Worm (Caenorhabditis elegans): ENCODE results near the gene F43H9.3.

Gene F43H9.3

ce11 chrV:8024752-8025151 is at the start of gene F43H9.3:
Gene F43H9.3, minus strand, starts transcription at chrV:8024940.
- no peak for TF ChIP-seq C38D4.7 (GFP tag; optimal IDR thresholded peaks at IDR 0.05)
- no peak for TF ChIP-seq ama-1 (optimal IDR thresholded peaks at IDR 0.05)
- no peak for TF ChIP-seq unc-3 (GFP tag; conservative IDR thresholded peaks at IDR 0.05)
- no peak for TF ChIP-seq unc-3 (tag; optimal IDR thresholded peaks at IDR 0.05)
- no peak for TF ChIP-seq zip-5 (tag; optimal IDR thresholded peaks at IDR 0.05)
- TF ChIP-seq sdc-2 (tag; optimal IDR thresholded peaks at IDR 0.05), result no peak
- TF ChIP-seq ceh-14 (tag; optimal IDR thresholded peaks at IDR 0.05), result no peak
- TF ChIP-seq hlh-8 (tag; optimal IDR thresholded peaks at IDR 0.05), result no peak
- no peak for TF ChIP-seq hlh-15 (tag; optimal IDR thresholded peaks at IDR 0.05)
- no peak for TF ChIP-seq npax-4 (tag; optimal IDR thresholded peaks at IDR 0.05)
- no peak for TF ChIP-seq fkh-6 (tag; optimal IDR thresholded peaks at IDR 0.05)
- no peak for TF ChIP-seq unc-42 (tag; optimal IDR thresholded peaks at IDR 0.05)
- TF ChIP-seq ceh-31 (tag; optimal IDR thresholded peaks at IDR 0.05), result no peak
- no peak for TF ChIP-seq C08G9.2 (tag; optimal IDR thresholded peaks at IDR 0.05)
- no peak for TF ChIP-seq pha-4 (tag; optimal IDR thresholded peaks at IDR 0.05)
- no peak for TF ChIP-seq ceh-19 (GFP tag; optimal IDR thresholded peaks at IDR 0.05)
- no peak for TF ChIP-seq tbx-7 (tag; optimal IDR thresholded peaks at IDR 0.05)
- no peak for TF ChIP-seq hlh-6 (tag; optimal IDR thresholded peaks at IDR 0.05)

- no peak for TF ChIP-seq hlh-30 (tag; optimal IDR thresholded peaks at IDR 0.05; ENCODE audit: insufficient read depth)
- TF ChIP-seq eyg-1 (tag; optimal IDR thresholded peaks at IDR 0.05), result no peak
Measured at ce11 chrV:8073162-8073561, 48.4 kb upstream of the F43H9.3 start.

ce11 chrV:8072047-8072446 is 47.3 kb upstream of the F43H9.3 start, which contains the start of gene str-144:
Gene str-144, minus strand, starts transcription at chrV:8072147.
- TF ChIP-seq K02D7.2 (tag; optimal IDR thresholded peaks at IDR 0.05) (no peak), ceh-30 (tag; optimal IDR thresholded peaks at IDR 0.05) (no peak), ceh-31 (tag; optimal IDR thresholded peaks at IDR 0.05) (no peak), C38D4.7 (GFP tag; optimal IDR thresholded peaks at IDR 0.05) (no peak), ceh-34 (tag; optimal IDR thresholded peaks at IDR 0.05) (no peak), fkh-10 (GFP tag; optimal IDR thresholded peaks at IDR 0.05) (no peak), rnt-1 (tag; optimal IDR thresholded peaks at IDR 0.05) (no peak), ztf-16 (tag; optimal IDR thresholded peaks at IDR 0.05) (no peak), elt-2 (tag; optimal IDR thresholded peaks at IDR 0.05) (no peak), hlh-15 (tag; optimal IDR thresholded peaks at IDR 0.05) (no peak)

- no peak for TF ChIP-seq lin-11 (tag; optimal IDR thresholded peaks at IDR 0.05)
- no peak for TF ChIP-seq nhr-11 (tag; optimal IDR thresholded peaks at IDR 0.05)
- TF ChIP-seq ceh-30 (tag; optimal IDR thresholded peaks at IDR 0.05), result no peak
- no peak for TF ChIP-seq ref-2 (tag; optimal IDR thresholded peaks at IDR 0.05)
- TF ChIP-seq ceh-24 (tag; optimal IDR thresholded peaks at IDR 0.05), result no peak
- no peak for TF ChIP-seq unc-55 (GFP tag; optimal IDR thresholded peaks at IDR 0.05)
- no peak for TF ChIP-seq ceh-6 (GFP tag; optimal IDR thresholded peaks at IDR 0.05)
- no peak for TF ChIP-seq unc-42 (tag; optimal IDR thresholded peaks at IDR 0.05)
- TF ChIP-seq tbx-2 (tag; optimal IDR thresholded peaks at IDR 0.05), result no peak
- no peak for TF ChIP-seq sox-4 (tag; optimal IDR thresholded peaks at IDR 0.05)
- TF ChIP-seq hlh-8 (tag; optimal IDR thresholded peaks at IDR 0.05), result no peak
- TF ChIP-seq ztf-16 (tag; optimal IDR thresholded peaks at IDR 0.05), result no peak
- TF ChIP-seq mec-3 (tag; optimal IDR thresholded peaks at IDR 0.05; ENCODE audit: borderline replicate concordance), result no peak
- no peak for TF ChIP-seq Y22D7AL.16 (tag; optimal IDR thresholded peaks at IDR 0.05)
- TF ChIP-seq eyg-1 (tag; optimal IDR thresholded peaks at IDR 0.05), result no peak
- TF ChIP-seq ceh-19 (GFP tag; optimal IDR thresholded peaks at IDR 0.05), result no peak
- no peak for TF ChIP-seq pros-1 (tag; optimal IDR thresholded peaks at IDR 0.05)
Measured at ce11 chrV:8069637-8070036, 44.9 kb upstream of the F43H9.3 start, which contains the start of gene str-143. Gene str-143, minus strand, starts transcription at chrV:8069737.
